Worm (Caenorhabditis elegans): ENCODE measurements around the gene Y41C4A.22.

DNA sequence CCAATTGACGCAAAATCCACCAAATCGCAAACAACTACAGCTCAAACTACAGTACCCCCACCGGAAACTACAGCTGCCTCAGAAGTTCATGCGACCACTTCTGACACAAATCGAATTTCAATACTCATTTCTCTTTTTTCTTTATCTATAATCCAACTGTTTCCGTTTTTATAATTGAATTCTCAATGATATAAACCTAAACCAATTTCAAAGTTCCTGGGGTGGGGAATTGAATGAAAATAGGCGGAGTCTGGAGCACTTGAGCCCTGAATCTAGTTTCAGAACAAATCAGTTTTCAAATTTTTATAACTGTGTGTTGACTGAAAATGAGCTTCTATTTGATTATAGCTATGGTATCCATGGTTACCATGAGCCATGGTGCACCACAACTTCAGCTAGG lies 1.2 kb downstream of the Y41C4A.22 start, which contains the start of gene Y41C4A.6:
- no peak for TF ChIP-seq mab-5 (tag; optimal IDR thresholded peaks at IDR 0.05)
- no peak for TF ChIP-seq blmp-1 (tag; optimal IDR thresholded peaks at IDR 0.05)
- TF ChIP-seq snpc-4 (tag; optimal IDR thresholded peaks at IDR 0.05) = no peak
- no peak for TF ChIP-seq nhr-76 (tag; optimal IDR thresholded peaks at IDR 0.05)
- TF ChIP-seq ham-2 (GFP tag; optimal IDR thresholded peaks at IDR 0.05) = no peak
- no peak for TF ChIP-seq nhr-237 (tag; optimal IDR thresholded peaks at IDR 0.05)
- no peak for TF ChIP-seq unc-62 (GFP tag; optimal IDR thresholded peaks at IDR 0.05)

All from whole organism, mixed stage, embryonic.